Fruit fly (Drosophila melanogaster): Measurements from ENCODE around the gene sturkopf.

The sturkopf gene

dm6 chr3L:1323136-1323535, 10.0 kb upstream of the sturkopf start (continued):
- TF ChIP-seq CG14710 (tag; optimal IDR thresholded peaks at IDR 0.05) (peak; percentile 84), NC2α (GFP tag; optimal IDR thresholded peaks at IDR 0.05) (peak; percentile 74), mirr (GFP tag; optimal IDR thresholded peaks at IDR 0.05) (no peak), p53 (GFP tag; optimal IDR thresholded peaks at IDR 0.05) (peak; percentile 4), Doc3 (GFP tag; IDR thresholded peaks at IDR 0.05; ENCODE audit: partially characterized antibody) (no peak), Hmr (GFP tag; optimal IDR thresholded peaks at IDR 0.05) (no peak), E2f2 (GFP tag; IDR thresholded peaks at IDR 0.05) (peak; percentile 47; the same call in 1 of the 2 replicates), CG30020 (tag; optimal IDR thresholded peaks at IDR 0.05) (peak; percentile 43)

dm6 chr3L:1322706-1323105, 9.5 kb upstream of the sturkopf start, which contains the start of gene CG9184:
CG9184 (minus strand) TSS chr3L:1322806.
- TF ChIP-seq slbo (GFP tag; IDR thresholded peaks at IDR 0.05) (no peak), CG12659 (GFP tag; optimal IDR thresholded peaks at IDR 0.05) (no peak), wek (GFP tag; optimal IDR thresholded peaks at IDR 0.05) (no peak), CG3407 (GFP tag; optimal IDR thresholded peaks at IDR 0.05) (no peak), grn (GFP tag; optimal IDR thresholded peaks at IDR 0.05) (peak; percentile 1), CG15011 (GFP tag; optimal IDR thresholded peaks at IDR 0.05) (no peak), CG4617 (GFP tag; optimal IDR thresholded peaks at IDR 0.05; ENCODE audit: borderline replicate concordance) (no peak), ewg (GFP tag; optimal IDR thresholded peaks at IDR 0.05) (no peak), tx (GFP tag; optimal IDR thresholded peaks at IDR 0.05) (no peak), shn (GFP tag; optimal IDR thresholded peaks at IDR 0.05) (no peak), CG10366 (GFP tag; IDR thresholded peaks at IDR 0.05) (no peak), Ets65A (GFP tag) (peak; percentile 19), ro (GFP tag; IDR thresholded peaks at IDR 0.05) (no peak)

dm6 chr3L:1322159-1322558, 9.0 kb upstream of the sturkopf start:
- TF ChIP-seq CG6689 (GFP tag; IDR thresholded peaks at IDR 0.05) (0 out of 2 replicates have a peak, but pooled peaks have one; percentile 21), E2f1 (GFP tag; IDR thresholded peaks at IDR 0.05) (no peak), p53 (GFP tag; optimal IDR thresholded peaks at IDR 0.05) (no peak), en (GFP tag; optimal IDR thresholded peaks at IDR 0.05) (no peak), CG14667 (GFP tag; IDR thresholded peaks at IDR 0.05) (no peak), cg (GFP tag; optimal IDR thresholded peaks at IDR 0.05) (no peak), Hr39 (optimal IDR thresholded peaks at IDR 0.05) (peak; percentile 65), kni (GFP tag; optimal IDR thresholded peaks at IDR 0.05) (no peak)

dm6 chr3L:1320931-1321556, 7.9 kb upstream of the sturkopf start:
- TF ChIP-seq sens (GFP tag) (peak; percentile 11), phol (tag; optimal IDR thresholded peaks at IDR 0.05) (no peak), CHES-1-like (GFP tag; optimal IDR thresholded peaks at IDR 0.05) (no peak), nom (GFP tag; optimal IDR thresholded peaks at IDR 0.05) (peak; percentile 36), CTCF (GFP tag; optimal IDR thresholded peaks at IDR 0.05) (no peak), HLH3B (GFP tag; IDR thresholded peaks at IDR 0.05) (0 out of 2 replicates have a peak, but pooled peaks have one; percentile 0), CG18764 (GFP tag; optimal IDR thresholded peaks at IDR 0.05) (no peak), Antp (GFP tag; optimal IDR thresholded peaks at IDR 0.05) (no peak), Lim3 (GFP tag; IDR thresholded peaks at IDR 0.05) (no peak), CG15269 (tag; optimal IDR thresholded peaks at IDR 0.05) (no peak), corto (GFP tag; optimal IDR thresholded peaks at IDR 0.05) (peak; percentile 1), CG31441 (GFP tag; IDR thresholded peaks at IDR 0.05) (0 out of 2 replicates have a peak, but pooled peaks have one; percentile 4), lbe (GFP tag; optimal IDR thresholded peaks at IDR 0.05) (peak; percentile 58), CG12391 (tag; optimal IDR thresholded peaks at IDR 0.05) (no peak), CG8290 (GFP tag; optimal IDR thresholded peaks at IDR 0.05) (no peak), CG8290 (tag; optimal IDR thresholded peaks at IDR 0.05) (no peak), CG7357 (GFP tag; IDR thresholded peaks at IDR 0.05) (no peak), dmrt99B (tag; optimal IDR thresholded peaks at IDR 0.05) (no peak), rib (GFP tag; IDR thresholded peaks at IDR 0.05) (0 out of 2 replicates have a peak, but pooled peaks have one; percentile 49), ash1 (GFP tag; optimal IDR thresholded peaks at IDR 0.05) (no peak)

Data from whole organism, embryonic.